Fruit fly (Drosophila melanogaster) whole organism, embryonic: ENCODE results near the gene hob.

Experiments used
- Awh ChIP-seq: fragments of 200-800 bp; sonication (Bioruptor generic); IDR thresholded peaks from 2 replicates; pipeline ENCODE4, ENCODE4 v1.3.6; 2022; ENCODE audit warnings: missing biosample characterization, missing genetic modification characterization
- B-H2 ChIP-seq: fragments of 200-800 bp; sonication (Bioruptor generic); optimal IDR thresholded peaks from 2 replicates; lab custom pipeline; 2018; ENCODE audit warnings: missing biosample characterization, mild to moderate bottlenecking, missing genetic modification characterization
- BtbVII ChIP-seq: fragments of 200-800 bp; sonication (Bioruptor generic); optimal IDR thresholded peaks from 3 replicates; lab custom pipeline; 2017; ENCODE audit warnings: missing biosample characterization, mild to moderate bottlenecking, missing genetic modification characterization
- Bteb2 ChIP-seq: fragments of 200-800 bp; sonication (Bioruptor generic); optimal IDR thresholded peaks from 2 replicates; lab custom pipeline; 2016; ENCODE audit warnings: missing biosample characterization, missing genetic modification characterization
- CG10209 ChIP-seq: fragments of 200-800 bp; sonication (Bioruptor generic); optimal IDR thresholded peaks from 3 replicates; lab custom pipeline; 2017; ENCODE audit warnings: missing biosample characterization, mild to moderate bottlenecking, missing genetic modification characterization, missing genetic modification reagents
- CG11093 ChIP-seq: fragments of 200-800 bp; sonication (Bioruptor generic); IDR thresholded peaks from 3 replicates; pipeline ENCODE4 v1.3.6; 2022; ENCODE audit warnings: missing biosample characterization, missing genetic modification characterization
- CG12071 ChIP-seq: fragments of 200-800 bp; sonication (Bioruptor generic); optimal IDR thresholded peaks from 3 replicates; lab custom pipeline; 2018; ENCODE audit warnings: missing biosample characterization, mild to moderate bottlenecking, missing genetic modification characterization
- CG12236 ChIP-seq: fragments of 200-800 bp; sonication (Bioruptor generic); optimal IDR thresholded peaks from 2 replicates; lab custom pipeline; 2016; ENCODE audit warnings: missing biosample characterization, missing genetic modification characterization
- CG12942 ChIP-seq: fragments of 200-800 bp; sonication (Bioruptor generic); optimal IDR thresholded peaks from 3 replicates; lab custom pipeline; 2016; ENCODE audit warnings: missing biosample characterization, missing genetic modification characterization
- CG17912 ChIP-seq: fragments of 200-800 bp; sonication (Bioruptor generic); optimal IDR thresholded peaks from 2 replicates; lab custom pipeline; 2018; ENCODE audit warnings: missing biosample characterization, mild to moderate bottlenecking, missing genetic modification characterization
- CG18619 ChIP-seq: fragments of 200-800 bp; sonication (Bioruptor generic); optimal IDR thresholded peaks from 3 replicates; lab custom pipeline; 2017; ENCODE audit warnings: missing biosample characterization, mild to moderate bottlenecking, missing genetic modification characterization
- CG2199 ChIP-seq: fragments of 200-800 bp; sonication (Bioruptor generic); IDR thresholded peaks from 3 replicates; pipeline ENCODE4 v1.3.6; 2022; ENCODE audit warnings: missing biosample characterization, missing genetic modification characterization
- CG2202 ChIP-seq: fragments of 200-800 bp; sonication (Bioruptor generic); optimal IDR thresholded peaks from 2 replicates; lab custom pipeline; 2018; ENCODE audit warnings: missing biosample characterization, mild to moderate bottlenecking, missing genetic modification characterization
- CG30403 ChIP-seq: fragments of 200-800 bp; sonication (Bioruptor generic); optimal IDR thresholded peaks from 3 replicates; lab custom pipeline; 2016; ENCODE audit warnings: missing biosample characterization, missing genetic modification characterization
- CG31224 ChIP-seq: fragments of 200-800 bp; sonication (Bioruptor generic); IDR thresholded peaks from 2 replicates; pipeline ENCODE4 v1.3.6; 2022; ENCODE audit warnings: missing biosample characterization, missing genetic modification characterization
- CG4282 ChIP-seq: fragments of 200-800 bp; sonication (Bioruptor generic); optimal IDR thresholded peaks from 2 replicates; lab custom pipeline; 2016; ENCODE audit warnings: missing biosample characterization, missing genetic modification characterization
- CG7928 ChIP-seq: fragments of 200-800 bp; sonication (Bioruptor generic); optimal IDR thresholded peaks from 2 replicates; lab custom pipeline; 2017; ENCODE audit warnings: missing biosample characterization, mild to moderate bottlenecking, missing genetic modification characterization
- Camta ChIP-seq: fragments of 200-800 bp; sonication (Bioruptor generic); optimal IDR thresholded peaks from 2 replicates; lab custom pipeline; 2016; ENCODE audit warnings: missing biosample characterization, missing genetic modification characterization
- CkIIα-i1 ChIP-seq: fragments of 200-800 bp; sonication (Bioruptor generic); IDR thresholded peaks from 2 replicates; pipeline ENCODE4 v1.3.6; 2022; ENCODE audit warnings: missing biosample characterization, missing genetic modification characterization
- Gsc ChIP-seq: fragments of 200-800 bp; sonication (Bioruptor generic); IDR thresholded peaks from 2 replicates; pipeline ENCODE4 v1.3.6; 2022; ENCODE audit warnings: missing biosample characterization, missing genetic modification characterization
- HLH54F ChIP-seq: fragments of 200-800 bp; sonication (Bioruptor generic); optimal IDR thresholded peaks from 3 replicates; lab custom pipeline; 2016; ENCODE audit warnings: missing biosample characterization, missing genetic modification characterization
- HmgD ChIP-seq: fragments of 200-800 bp; sonication (Bioruptor generic); optimal IDR thresholded peaks from 3 replicates; lab custom pipeline; 2016; ENCODE audit warnings: missing biosample characterization, missing genetic modification characterization
- Hmr ChIP-seq: fragments of 200-800 bp; sonication (Bioruptor generic); optimal IDR thresholded peaks from 3 replicates; lab custom pipeline; 2017; ENCODE audit warnings: mild to moderate bottlenecking, missing biosample characterization, missing genetic modification reagents, missing genetic modification characterization
- Lim3 ChIP-seq: fragments of 200-800 bp; sonication (Bioruptor generic); IDR thresholded peaks from 2 replicates; pipeline ENCODE4 v1.3.6; 2022; ENCODE audit warnings: missing biosample characterization, missing genetic modification characterization
- NFAT ChIP-seq: fragments of 200-800 bp; sonication (Bioruptor generic); IDR thresholded peaks from 2 replicates; pipeline ENCODE4 v1.3.6; 2022; ENCODE audit warnings: missing biosample characterization, missing genetic modification characterization
- Pdp1 ChIP-seq, 2 experiments: fragments of 200-800 bp; sonication (Bioruptor generic); optimal IDR thresholded peaks; 3 replicates each; lab custom pipeline; 2016; ENCODE audit warnings: missing biosample characterization in 2 of 2, missing genetic modification characterization in 2 of 2, mild to moderate bottlenecking in 1 of 2, moderate library complexity in 1 of 2
- Scr ChIP-seq: fragments of 200-800 bp; sonication (Bioruptor generic); IDR thresholded peaks from 2 replicates; pipeline ENCODE4 v1.3.6; 2022; ENCODE audit warnings: missing biosample characterization, missing genetic modification characterization; ENCODE audit not compliant: partially characterized antibody
- bigmax ChIP-seq: fragments of 200-800 bp; sonication (Bioruptor generic); optimal IDR thresholded peaks from 2 replicates; lab custom pipeline; 2018; ENCODE audit warnings: missing biosample characterization, mild to moderate bottlenecking, missing genetic modification characterization
- bowl ChIP-seq: fragments of 200-800 bp; sonication (Bioruptor generic); IDR thresholded peaks from 2 replicates; pipeline ENCODE4 v1.3.6; 2022; ENCODE audit warnings: missing biosample characterization, missing genetic modification characterization
- chm ChIP-seq: fragments of 200-800 bp; sonication (Bioruptor generic); IDR thresholded peaks from 2 replicates; pipeline ENCODE4 v1.3.6; 2022; ENCODE audit warnings: missing biosample characterization, missing genetic modification characterization
- emc ChIP-seq: fragments of 200-800 bp; sonication (Bioruptor generic); optimal IDR thresholded peaks from 2 replicates; lab custom pipeline; 2016; ENCODE audit warnings: missing biosample characterization, missing genetic modification characterization
- ewg ChIP-seq: fragments of 200-800 bp; sonication (Bioruptor generic); optimal IDR thresholded peaks from 3 replicates; lab custom pipeline; 2017; ENCODE audit warnings: mild to moderate bottlenecking, missing biosample characterization, missing genetic modification reagents, missing genetic modification characterization
- grau ChIP-seq: fragments of 200-800 bp; optimal IDR thresholded peaks from 3 replicates; lab custom pipeline; 2019; ENCODE audit warnings: missing biosample characterization, mild to moderate bottlenecking, missing genetic modification characterization, moderate library complexity
- h ChIP-seq: fragments of >200 bp; optimal IDR thresholded peaks from 2 replicates; lab custom pipeline; 2017
- lilli ChIP-seq: fragments of 200-800 bp; sonication (Bioruptor generic); optimal IDR thresholded peaks from 3 replicates; lab custom pipeline; 2016; ENCODE audit warnings: missing biosample characterization, missing genetic modification characterization
- lola ChIP-seq, 3 experiments: fragments of >200 bp in 2 of 3; fragments of 200-800 bp in 1 of 3; sonication (Bioruptor generic) in 1 of 3; optimal IDR thresholded peaks; 2 replicates each; lab custom pipeline; 2017 to 2019; ENCODE audit warnings: missing biosample characterization in 3 of 3, missing genetic modification characterization in 3 of 3, mild to moderate bottlenecking in 1 of 3, moderate library complexity in 1 of 3
- luna ChIP-seq: fragments of 200-800 bp; sonication (Bioruptor generic); optimal IDR thresholded peaks from 2 replicates; lab custom pipeline; 2016; ENCODE audit warnings: missing biosample characterization, missing genetic modification characterization
- nerfin-1 ChIP-seq: fragments of 200-800 bp; sonication (Bioruptor generic); optimal IDR thresholded peaks from 3 replicates; lab custom pipeline; 2019; ENCODE audit warnings: missing biosample characterization, mild to moderate bottlenecking, missing genetic modification characterization, moderate library complexity
- pho ChIP-seq: fragments of 200-800 bp; sonication (Bioruptor generic); optimal IDR thresholded peaks from 2 replicates; lab custom pipeline; 2016; ENCODE audit warnings: missing biosample characterization, missing genetic modification characterization
- pum ChIP-seq: fragments of 200-800 bp; sonication (Bioruptor generic); optimal IDR thresholded peaks from 2 replicates; lab custom pipeline; 2016; ENCODE audit warnings: missing biosample characterization, missing genetic modification characterization
- rib ChIP-seq: fragments of 200-800 bp; sonication (Bioruptor generic); IDR thresholded peaks from 2 replicates; pipeline ENCODE4 v1.3.6; 2022; ENCODE audit warnings: missing biosample characterization, missing genetic modification characterization
- sd ChIP-seq: fragments of 200-800 bp; sonication (Bioruptor generic); optimal IDR thresholded peaks from 3 replicates; lab custom pipeline; 2018; ENCODE audit warnings: missing biosample characterization, mild to moderate bottlenecking, missing genetic modification characterization, moderate library complexity
- sens ChIP-seq: fragments of 200-800 bp; sonication (Bioruptor generic); peaks from one replicate; lab custom pipeline; 2016; ENCODE audit warnings: missing biosample characterization, missing genetic modification characterization
- sim ChIP-seq: fragments of 200-800 bp; sonication (Bioruptor generic); IDR thresholded peaks from 2 replicates; pipeline ENCODE4 v1.3.6; 2022; ENCODE audit warnings: missing biosample characterization, missing genetic modification characterization
- sima ChIP-seq: fragments of 200-800 bp; sonication (Bioruptor generic); optimal IDR thresholded peaks from 2 replicates; lab custom pipeline; 2016; ENCODE audit warnings: missing biosample characterization, missing genetic modification characterization
- stc ChIP-seq: fragments of 200-800 bp; sonication (Bioruptor generic); IDR thresholded peaks from 2 replicates; pipeline ENCODE4 v1.3.6; 2022; ENCODE audit warnings: missing biosample characterization, missing genetic modification characterization
- unpg ChIP-seq: fragments of 200-800 bp; sonication (Bioruptor generic); optimal IDR thresholded peaks from 3 replicates; lab custom pipeline; 2018; ENCODE audit warnings: missing biosample characterization, mild to moderate bottlenecking, missing genetic modification characterization, moderate library complexity
- wdn ChIP-seq: fragments of 200-800 bp; sonication (Bioruptor generic); IDR thresholded peaks from 2 replicates; pipeline ENCODE4 v1.3.6; 2022; ENCODE audit warnings: missing biosample characterization, missing genetic modification characterization
- zfh1 ChIP-seq: fragments of 200-800 bp; sonication (Bioruptor generic); IDR thresholded peaks from 3 replicates; pipeline ENCODE4 v1.3.6; 2022; ENCODE audit warnings: missing biosample characterization, missing genetic modification characterization

The hob gene

DNA sequence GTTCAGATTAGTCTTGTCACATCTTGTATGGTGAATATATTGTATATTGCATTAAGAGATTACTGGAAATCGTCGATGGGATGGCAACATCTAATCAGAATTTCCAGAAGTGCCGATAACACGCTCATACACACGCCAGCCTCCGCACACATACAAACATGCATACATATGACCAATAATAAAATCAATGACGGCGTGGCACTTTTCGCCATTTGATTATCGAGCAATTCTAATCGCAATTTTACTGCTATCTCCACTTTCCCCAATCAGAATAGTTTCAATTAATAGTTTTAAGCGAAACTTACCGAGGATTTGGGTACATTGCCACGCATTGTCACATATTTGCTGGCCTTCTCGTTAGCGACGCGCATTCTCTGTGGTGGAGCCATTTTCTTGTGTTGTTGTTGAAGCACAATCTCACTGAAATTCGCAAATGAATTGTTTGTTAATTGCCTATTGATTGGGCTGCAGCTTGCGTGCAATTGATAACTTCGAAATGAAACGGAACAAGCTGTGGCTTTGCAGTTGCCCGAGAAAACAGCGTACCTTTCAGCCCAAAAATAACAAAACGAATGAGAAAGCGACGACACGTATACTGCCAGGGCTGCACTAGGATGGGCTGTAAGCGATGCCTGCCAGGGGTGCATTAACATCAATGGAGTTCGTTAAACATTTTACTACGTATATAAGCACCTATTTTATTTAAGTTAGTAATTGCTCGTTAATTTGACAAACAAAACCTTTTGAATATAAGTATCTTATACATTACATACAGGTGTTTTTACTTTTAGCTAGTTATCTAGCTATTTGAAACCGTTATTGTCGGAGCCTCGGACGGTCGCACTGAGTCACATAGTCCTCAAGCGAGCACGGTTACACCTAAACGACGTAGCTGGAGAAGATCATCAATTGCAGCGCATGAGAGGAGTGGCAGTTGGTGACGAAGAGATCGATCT, 20.0 kb downstream of the hob start, which contains the start of the genes CG32276 and gry (continued):
- TF ChIP-seq HLH54F (GFP tag; lab: Kevin White, UChicago): peak; percentile 85
- TF ChIP-seq BtbVII: peak; percentile 35
- TF ChIP-seq CG12236: peak; percentile 41
- TF ChIP-seq B-H2 (GFP tag; lab: Kevin White, UChicago): peak; percentile 83
- peak; percentile 74 for TF ChIP-seq chm (GFP tag; lab: Robert Waterston, UW)
- TF ChIP-seq Scr: peak; percentile 53
- TF ChIP-seq sim (GFP tag; lab: Robert Waterston, UW): no peak
- TF ChIP-seq grau (tag; lab: Kevin White, UChicago): no peak
- TF ChIP-seq bowl (GFP tag; lab: Robert Waterston, UW): no peak
- peak; percentile 75 for TF ChIP-seq NFAT (GFP tag; lab: Robert Waterston, UW)
- peak; percentile 88 for TF ChIP-seq lilli (GFP tag; lab: Kevin White, UChicago)
- peak; percentile 94 for TF ChIP-seq sens (GFP tag; lab: Kevin White, UChicago)
- no peak for TF ChIP-seq sd
- TF ChIP-seq CG30403 (GFP tag; lab: Kevin White, UChicago): peak; percentile 84
- TF ChIP-seq CG12942 (GFP tag; lab: Kevin White, UChicago): peak; percentile 71
- no peak for TF ChIP-seq CG12071 (GFP tag; lab: Kevin White, UChicago)
- peak; percentile 42 for TF ChIP-seq Camta (GFP tag; lab: Kevin White, UChicago)
- TF ChIP-seq CG2199 (GFP tag; lab: Robert Waterston, UW): 0 out of 3 replicates have a peak, but pooled peaks have one; percentile 32
- no peak for TF ChIP-seq Awh (GFP tag; lab: Robert Waterston, UW)
- TF ChIP-seq Pdp1 (GFP tag; optimal IDR thresholded peaks at IDR 0.05; lab: Kevin White, UChicago): peak in 1 of 2 experiments; percentile 83
- TF ChIP-seq ewg (GFP tag; lab: Kevin White, UChicago): peak; percentile 72
- TF ChIP-seq rib (GFP tag; lab: Robert Waterston, UW): no peak
- TF ChIP-seq nerfin-1 (tag; lab: Kevin White, UChicago): peak; percentile 53
- TF ChIP-seq sima: no peak
- peak; percentile 76 for TF ChIP-seq Hmr (GFP tag; lab: Kevin White, UChicago)
- TF ChIP-seq pho: peak; percentile 79
- TF ChIP-seq luna: no peak
- TF ChIP-seq CG2202 (tag; lab: Kevin White, UChicago): peak; percentile 56
- TF ChIP-seq CG11093 (GFP tag; lab: Robert Waterston, UW): peak; percentile 65; the same call in 2 of the 3 replicates
- peak in 1 of 3 experiments; percentile 71 for TF ChIP-seq lola (GFP tag; optimal IDR thresholded peaks at IDR 0.05; lab: Kevin White, UChicago)
- peak; percentile 65 for TF ChIP-seq HmgD
- TF ChIP-seq h: no peak
- TF ChIP-seq pum (GFP tag; lab: Kevin White, UChicago): peak; percentile 79
- no peak for TF ChIP-seq Gsc (GFP tag; lab: Robert Waterston, UW)
- peak; percentile 72 for TF ChIP-seq unpg (GFP tag; lab: Kevin White, UChicago)
- 0 out of 2 replicates have a peak, but pooled peaks have one; percentile 8 for TF ChIP-seq wdn
- TF ChIP-seq CG31224 (GFP tag; lab: Robert Waterston, UW): peak; percentile 66
- TF ChIP-seq CG18619 (GFP tag; lab: Kevin White, UChicago): peak; percentile 60
- peak; percentile 99 for TF ChIP-seq CG7928 (GFP tag; lab: Kevin White, UChicago)
- peak; percentile 79 for TF ChIP-seq Bteb2 (GFP tag; lab: Kevin White, UChicago)
- TF ChIP-seq CkIIα-i1 (GFP tag; lab: Robert Waterston, UW): no peak
- peak; percentile 67; the same call in 2 of the 3 replicates for TF ChIP-seq zfh1
- peak; percentile 67 for TF ChIP-seq CG4282 (GFP tag; lab: Kevin White, UChicago)
- TF ChIP-seq Lim3 (GFP tag; lab: Robert Waterston, UW): no peak
- TF ChIP-seq emc (GFP tag; lab: Kevin White, UChicago): peak; percentile 48
- TF ChIP-seq stc (GFP tag; lab: Robert Waterston, UW): peak; percentile 62
- TF ChIP-seq CG10209 (GFP tag; lab: Kevin White, UChicago): peak; percentile 64
- TF ChIP-seq bigmax (GFP tag; lab: Kevin White, UChicago): no peak
- TF ChIP-seq CG17912 (GFP tag; lab: Kevin White, UChicago): peak; percentile 7
